Worm (Caenorhabditis elegans) whole organism, L3 larva: Measurements from ENCODE around the gene W03B1.5.
A peak's percentile ranks its signal among the peaks of the same experiment; 100 is the strongest.

Source experiments
- R02D3.7 ChIP-seq: fragments of 150-350 bp; optimal IDR thresholded peaks from 2 replicates; lab custom pipeline; 2014; ENCODE audit warnings: missing biosample characterization, missing genetic modification characterization
- ZK546.5 ChIP-seq: sonication (generic microtip); optimal IDR thresholded peaks from 2 replicates; lab custom pipeline; 2017; ENCODE audit warnings: missing biosample characterization, missing genetic modification characterization
- ama-1 ChIP-seq: fragments of 150-350 bp; optimal IDR thresholded peaks from 2 replicates; lab custom pipeline; 2018
- ceh-16 ChIP-seq: sonication (generic microtip); optimal IDR thresholded peaks from 2 replicates; lab custom pipeline; 2017; ENCODE audit warnings: missing biosample characterization, missing genetic modification characterization
- ceh-28 ChIP-seq: fragments of 150-350 bp; optimal IDR thresholded peaks from 2 replicates; lab custom pipeline; 2014; ENCODE audit warnings: missing biosample characterization, missing genetic modification reagents, missing genetic modification characterization
- ceh-82 ChIP-seq: fragments of 150-350 bp; optimal IDR thresholded peaks from 2 replicates; lab custom pipeline; 2014; ENCODE audit warnings: missing biosample characterization, missing genetic modification characterization
- ceh-9 ChIP-seq: sonication (generic microtip); optimal IDR thresholded peaks from 2 replicates; lab custom pipeline; 2018; ENCODE audit warnings: missing biosample characterization, missing genetic modification characterization
- egl-27 ChIP-seq: sonication (generic microtip); optimal IDR thresholded peaks from 4 replicates; lab custom pipeline; 2017; ENCODE audit warnings: missing biosample characterization, missing genetic modification reagents, missing genetic modification characterization
- egl-5 ChIP-seq: fragments of 150-350 bp; optimal IDR thresholded peaks from 2 replicates; lab custom pipeline; 2017; ENCODE audit warnings: missing biosample characterization, missing genetic modification reagents, missing genetic modification characterization, inconsistent platforms
- elt-2 ChIP-seq: sonication (generic microtip); optimal IDR thresholded peaks from 2 replicates; lab custom pipeline; 2016; ENCODE audit warnings: missing genetic modification reagents, mild to moderate bottlenecking, missing genetic modification characterization, missing compliant biosample characterization
- eor-1 ChIP-seq, 2 experiments: fragments of 150-350 bp; optimal IDR thresholded peaks; 2 replicates each; lab custom pipeline; 2014 to 2018; ENCODE audit warnings: missing biosample characterization in 2 of 2, missing genetic modification characterization in 2 of 2
- fkh-10 ChIP-seq: sonication (generic microtip); optimal IDR thresholded peaks from 2 replicates; lab custom pipeline; 2017; ENCODE audit warnings: missing biosample characterization, missing genetic modification reagents, missing genetic modification characterization
- fkh-2 ChIP-seq: fragments of 150-350 bp; optimal IDR thresholded peaks from 2 replicates; lab custom pipeline; 2014; ENCODE audit warnings: missing biosample characterization, missing genetic modification reagents, missing genetic modification characterization
- hmg-11 ChIP-seq: sonication (generic microtip); optimal IDR thresholded peaks from 2 replicates; lab custom pipeline; 2016; ENCODE audit warnings: missing genetic modification characterization, missing compliant biosample characterization
- jun-1 ChIP-seq: fragments of 150-350 bp; optimal IDR thresholded peaks from 2 replicates; lab custom pipeline; 2014; ENCODE audit warnings: missing biosample characterization, missing genetic modification reagents, missing genetic modification characterization
- lin-15B ChIP-seq: fragments of 150-350 bp; optimal IDR thresholded peaks from 2 replicates; lab custom pipeline; 2014; ENCODE audit warnings: missing biosample characterization, missing genetic modification characterization
- lin-39 ChIP-seq: fragments of 150-350 bp; optimal IDR thresholded peaks from 2 replicates; lab custom pipeline; 2018; ENCODE audit warnings: missing biosample characterization, missing genetic modification reagents, missing genetic modification characterization
- mdl-1 ChIP-seq: fragments of 150-350 bp; optimal IDR thresholded peaks from 2 replicates; lab custom pipeline; 2014; ENCODE audit warnings: missing biosample characterization, missing genetic modification characterization
- mml-1 ChIP-seq: fragments of 150-350 bp; sonication (generic microtip); optimal IDR thresholded peaks from 3 replicates; lab custom pipeline; 2014; ENCODE audit warnings: missing biosample characterization, missing genetic modification characterization
- nhr-11 ChIP-seq: fragments of 150-350 bp; optimal IDR thresholded peaks from 2 replicates; lab custom pipeline; 2014; ENCODE audit warnings: missing biosample characterization, missing genetic modification characterization
- nhr-12 ChIP-seq: fragments of 150-350 bp; optimal IDR thresholded peaks from 2 replicates; lab custom pipeline; 2014; ENCODE audit warnings: missing biosample characterization, missing genetic modification characterization
- nhr-23 ChIP-seq: fragments of 150-350 bp; optimal IDR thresholded peaks from 2 replicates; lab custom pipeline; 2014; ENCODE audit warnings: missing biosample characterization, missing genetic modification reagents, missing genetic modification characterization
- nhr-237 ChIP-seq: fragments of 150-350 bp; optimal IDR thresholded peaks from 2 replicates; lab custom pipeline; 2014; ENCODE audit warnings: missing biosample characterization, missing genetic modification characterization
- nhr-25 ChIP-seq: sonication (generic microtip); optimal IDR thresholded peaks from 2 replicates; lab custom pipeline; 2017; ENCODE audit warnings: missing biosample characterization, missing genetic modification characterization
- nhr-28 ChIP-seq: fragments of 150-350 bp; optimal IDR thresholded peaks from 2 replicates; lab custom pipeline; 2014; ENCODE audit warnings: missing biosample characterization, missing genetic modification characterization
- nhr-43 ChIP-seq: sonication (generic microtip); optimal IDR thresholded peaks from 2 replicates; lab custom pipeline; 2016; ENCODE audit warnings: mild to moderate bottlenecking, missing genetic modification characterization, missing compliant biosample characterization; ENCODE audit not compliant: poor library complexity, severe bottlenecking
- nhr-67 ChIP-seq: fragments of 150-350 bp; optimal IDR thresholded peaks from 2 replicates; lab custom pipeline; 2014; ENCODE audit warnings: missing biosample characterization, missing genetic modification characterization
- nhr-76 ChIP-seq: fragments of 150-350 bp; sonication (generic microtip); optimal IDR thresholded peaks from 5 replicates; lab custom pipeline; 2014; ENCODE audit warnings: missing biosample characterization, missing genetic modification characterization
- nhr-77 ChIP-seq: fragments of 150-350 bp; optimal IDR thresholded peaks from 2 replicates; lab custom pipeline; 2014; ENCODE audit warnings: missing biosample characterization, missing genetic modification characterization
- pha-4 ChIP-seq: fragments of 150-350 bp; optimal IDR thresholded peaks from 2 replicates; lab custom pipeline; 2014; ENCODE audit warnings: missing biosample characterization, missing genetic modification reagents, missing genetic modification characterization
- pqm-1 ChIP-seq: fragments of 150-350 bp; optimal IDR thresholded peaks from 2 replicates; lab custom pipeline; 2017; ENCODE audit warnings: missing biosample characterization, missing genetic modification characterization, inconsistent platforms
- sea-2 ChIP-seq: fragments of 150-350 bp; sonication (generic microtip); optimal IDR thresholded peaks from 4 replicates; lab custom pipeline; 2014; ENCODE audit warnings: missing biosample characterization, missing genetic modification reagents, missing genetic modification characterization
- snpc-4 ChIP-seq: fragments of 150-350 bp; optimal IDR thresholded peaks from 2 replicates; lab custom pipeline; 2014; ENCODE audit warnings: missing biosample characterization, missing genetic modification characterization
- tbx-2 ChIP-seq: sonication (generic microtip); optimal IDR thresholded peaks from 2 replicates; lab custom pipeline; 2016; ENCODE audit warnings: mild to moderate bottlenecking, missing genetic modification characterization, missing compliant biosample characterization
- unc-39 ChIP-seq: sonication (generic microtip); optimal IDR thresholded peaks from 4 replicates; lab custom pipeline; 2017; ENCODE audit warnings: missing biosample characterization, missing genetic modification characterization
- unc-62 ChIP-seq: fragments of 150-350 bp; sonication (generic microtip); optimal IDR thresholded peaks from 4 replicates; lab custom pipeline; 2014; ENCODE audit warnings: missing biosample characterization, missing genetic modification reagents, missing genetic modification characterization
- zag-1 ChIP-seq: fragments of 150-350 bp; optimal IDR thresholded peaks from 2 replicates; lab custom pipeline; 2014; ENCODE audit warnings: missing biosample characterization, missing genetic modification characterization
- ztf-11 ChIP-seq: fragments of 150-350 bp; optimal IDR thresholded peaks from 2 replicates; lab custom pipeline; 2014; ENCODE audit warnings: missing biosample characterization, missing genetic modification characterization
- ztf-4 ChIP-seq: fragments of 150-350 bp; optimal IDR thresholded peaks from 2 replicates; lab custom pipeline; 2014; ENCODE audit warnings: missing biosample characterization, missing genetic modification characterization

The W03B1.5 gene

ce11 chrIV:4359653-4360052 lies 11.4 kb downstream of the W03B1.5 start, which contains the start of gene F55F10.3:
F55F10.3 (plus strand) TSS chrIV:4359953.
- TF ChIP-seq sea-2 (GFP tag; lab: Kevin White, UChicago) (no peak), nhr-25 (tag; lab: Kevin White, UChicago) (no peak), ceh-9 (no peak), pha-4 (tag; lab: Kevin White, UChicago) (no peak), ama-1 (no peak), jun-1 (no peak), ZK546.5 (tag; lab: Kevin White, UChicago) (no peak), ceh-28 (tag; lab: Kevin White, UChicago) (no peak), fkh-2 (tag; lab: Kevin White, UChicago) (no peak), R02D3.7 (tag; lab: Kevin White, UChicago) (no peak)

- peak; percentile 71 for TF ChIP-seq lin-15B (tag; lab: Kevin White, UChicago)
- TF ChIP-seq nhr-25 (tag; lab: Kevin White, UChicago): peak; percentile 25
- TF ChIP-seq nhr-23 (tag; lab: Kevin White, UChicago): peak; percentile 68
- TF ChIP-seq egl-5: peak; percentile 47
- no peak for TF ChIP-seq tbx-2
- TF ChIP-seq hmg-11 (tag; lab: Kevin White, UChicago): peak; percentile 63
- TF ChIP-seq R02D3.7 (tag; lab: Kevin White, UChicago): peak; percentile 10
- TF ChIP-seq jun-1: no peak
Measured at ce11 chrIV:4360497-4360896, 12.3 kb downstream of the W03B1.5 start, which contains the start of gene F55F10.1. F55F10.1 (plus strand) TSS chrIV:4360837.

ce11 chrIV:4369116-4369515 lies 20.9 kb downstream of the W03B1.5 start:
- TF ChIP-seq snpc-4 (tag; lab: Kevin White, UChicago): no peak
- no peak for TF ChIP-seq unc-39 (tag; lab: Kevin White, UChicago)
- no peak for TF ChIP-seq ztf-11 (tag; lab: Kevin White, UChicago)
- TF ChIP-seq eor-1 (tag; optimal IDR thresholded peaks at IDR 0.05; lab: Kevin White, UChicago): no peak
- no peak for TF ChIP-seq nhr-12 (tag; lab: Kevin White, UChicago)
- no peak for TF ChIP-seq nhr-77 (tag; lab: Kevin White, UChicago)
- TF ChIP-seq nhr-43 (tag; lab: Kevin White, UChicago): no peak
- no peak for TF ChIP-seq lin-39 (tag; lab: Kevin White, UChicago)
- TF ChIP-seq ceh-9: no peak
- no peak for TF ChIP-seq elt-2
- no peak for TF ChIP-seq nhr-11
- no peak for TF ChIP-seq lin-15B (tag; lab: Kevin White, UChicago)
- TF ChIP-seq egl-5: no peak
- no peak for TF ChIP-seq unc-62 (GFP tag; lab: Kevin White, UChicago)
- no peak for TF ChIP-seq nhr-28 (tag; lab: Kevin White, UChicago)
- no peak for TF ChIP-seq ZK546.5 (tag; lab: Kevin White, UChicago)
- no peak for TF ChIP-seq ceh-16 (tag; lab: Kevin White, UChicago)

- TF ChIP-seq R02D3.7 (tag; lab: Kevin White, UChicago): no peak
- TF ChIP-seq nhr-77 (tag; lab: Kevin White, UChicago): no peak
- TF ChIP-seq ceh-28 (tag; lab: Kevin White, UChicago): peak; percentile 24
- no peak for TF ChIP-seq eor-1 (tag; optimal IDR thresholded peaks at IDR 0.05; lab: Kevin White, UChicago)
- TF ChIP-seq elt-2: peak; percentile 70
- no peak for TF ChIP-seq ceh-82 (tag; lab: Kevin White, UChicago)
- TF ChIP-seq unc-39 (tag; lab: Kevin White, UChicago): no peak
- TF ChIP-seq, all 47 proteins: peak for 2
Measured at ce11 chrIV:4386351-4386750, 38.1 kb downstream of the W03B1.5 start, which contains the start of gene tald-1. tald-1 (plus strand) TSS chrIV:4386651.

- TF ChIP-seq elt-2: peak; percentile 4
Measured at ce11 chrIV:4388854-4389253, 40.6 kb downstream of the W03B1.5 start.

- TF ChIP-seq nhr-237 (tag; lab: Kevin White, UChicago) (no peak), elt-2 (peak; percentile 86), nhr-11 (peak; percentile 82), ZK546.5 (tag; lab: Kevin White, UChicago) (peak; percentile 40), pha-4 (tag; lab: Kevin White, UChicago) (peak; percentile 91), ceh-16 (tag; lab: Kevin White, UChicago) (no peak), fkh-10 (GFP tag; lab: Kevin White, UChicago) (no peak), egl-5 (peak; percentile 42), unc-62 (GFP tag; lab: Kevin White, UChicago) (peak; percentile 36), snpc-4 (tag; lab: Kevin White, UChicago) (peak; percentile 86), tbx-2 (peak; percentile 92), ztf-4 (tag; lab: Kevin White, UChicago) (no peak), fkh-2 (tag; lab: Kevin White, UChicago) (no peak), nhr-25 (tag; lab: Kevin White, UChicago) (peak; percentile 98), nhr-23 (tag; lab: Kevin White, UChicago) (peak; percentile 97), nhr-28 (tag; lab: Kevin White, UChicago) (peak; percentile 39), mdl-1 (tag; lab: Kevin White, UChicago) (no peak), egl-27 (tag; lab: Kevin White, UChicago) (no peak), jun-1 (peak; percentile 79), nhr-43 (tag; lab: Kevin White, UChicago) (peak; percentile 98), pqm-1 (tag; lab: Kevin White, UChicago) (peak; percentile 45), nhr-67 (tag; lab: Kevin White, UChicago) (no peak), sea-2 (GFP tag; lab: Kevin White, UChicago) (no peak), mml-1 (tag; lab: Kevin White, UChicago) (no peak), ama-1 (no peak), zag-1 (tag; lab: Kevin White, UChicago) (peak; percentile 24), ceh-28 (tag; lab: Kevin White, UChicago) (peak; percentile 64), nhr-12 (tag; lab: Kevin White, UChicago) (no peak), nhr-76 (tag; lab: Kevin White, UChicago) (no peak)
Measured at ce11 chrIV:4390438-4390894, 42.2 kb downstream of the W03B1.5 start, which contains the start of the genes rpl-7A and set-21. rpl-7A (minus strand) TSS chrIV:4390590. set-21 (plus strand) TSS chrIV:4390844.
